Fruit fly (Drosophila melanogaster): ENCODE data around the gene for.

Gene for

dm6 chr2L:3657349-3658142 is 793 bp upstream of the for start (continued):
- TF ChIP-seq CG9876 (GFP tag; optimal IDR thresholded peaks at IDR 0.05) (peak; percentile 52), Oli (tag; optimal IDR thresholded peaks at IDR 0.05) (no peak), CG31388 (GFP tag; optimal IDR thresholded peaks at IDR 0.05) (peak; percentile 0), kay (GFP tag; optimal IDR thresholded peaks at IDR 0.05) (peak; percentile 54), H15 (GFP tag; IDR thresholded peaks at IDR 0.05) (peak; percentile 35; the same call in 1 of the 3 replicates), bsh (GFP tag; optimal IDR thresholded peaks at IDR 0.05) (peak in 1 of 2 experiments; percentile 39), HmgD (GFP tag; optimal IDR thresholded peaks at IDR 0.05) (peak; percentile 75), E2f1 (GFP tag; IDR thresholded peaks at IDR 0.05) (0 out of 2 replicates have a peak, but pooled peaks have one; percentile 19), CG6791 (GFP tag; IDR thresholded peaks at IDR 0.05; ENCODE audit: partially characterized antibody) (peak; percentile 46; the same call in 2 of the 3 replicates), pho (GFP tag; optimal IDR thresholded peaks at IDR 0.05) (peak; percentile 65), CG6854 (GFP tag; optimal IDR thresholded peaks at IDR 0.05) (no peak), CG31365 (tag; optimal IDR thresholded peaks at IDR 0.05) (peak; percentile 55), CG6175 (GFP tag; IDR thresholded peaks at IDR 0.05) (no peak), CG9727 (GFP tag; optimal IDR thresholded peaks at IDR 0.05) (peak; percentile 16), aop (GFP tag; IDR thresholded peaks at IDR 0.05) (no peak), Abd-B (GFP tag; optimal IDR thresholded peaks at IDR 0.05) (peak; percentile 53), CG10267 (tag; optimal IDR thresholded peaks at IDR 0.05) (peak; percentile 62), da (GFP tag; optimal IDR thresholded peaks at IDR 0.05) (peak; percentile 24), bab2 (GFP tag; optimal IDR thresholded peaks at IDR 0.05) (peak; percentile 66), CG7786 (GFP tag; optimal IDR thresholded peaks at IDR 0.05) (no peak), Six4 (GFP tag; optimal IDR thresholded peaks at IDR 0.05) (peak; percentile 6), YL-1 (GFP tag; optimal IDR thresholded peaks at IDR 0.05) (no peak), pnt (GFP tag; optimal IDR thresholded peaks at IDR 0.05) (peak; percentile 62), crp (GFP tag; optimal IDR thresholded peaks at IDR 0.05) (no peak), slp2 (GFP tag; optimal IDR thresholded peaks at IDR 0.05) (no peak), pum (GFP tag; optimal IDR thresholded peaks at IDR 0.05) (peak; percentile 73), Atf-2 (GFP tag; optimal IDR thresholded peaks at IDR 0.05) (no peak), Xrp1 (GFP tag; IDR thresholded peaks at IDR 0.05) (no peak; the same call in 1 of the 2 replicates), CG11247 (GFP tag; IDR thresholded peaks at IDR 0.05) (peak; percentile 66), HLH3B (GFP tag; IDR thresholded peaks at IDR 0.05) (peak; percentile 15; the same call in 1 of the 2 replicates), H2.0 (GFP tag; IDR thresholded peaks at IDR 0.05) (no peak), sr (GFP tag; IDR thresholded peaks at IDR 0.05) (no peak), dmrt11E (tag; optimal IDR thresholded peaks at IDR 0.05) (peak; percentile 45), CG3407 (GFP tag; optimal IDR thresholded peaks at IDR 0.05) (no peak), NK7.1 (GFP tag; optimal IDR thresholded peaks at IDR 0.05) (no peak), Bdp1 (GFP tag; optimal IDR thresholded peaks at IDR 0.05) (no peak), Rx (GFP tag; IDR thresholded peaks at IDR 0.05) (0 out of 2 replicates have a peak, but pooled peaks have one; percentile 23), pzg (GFP tag; optimal IDR thresholded peaks at IDR 0.05) (peak; percentile 31), CG15269 (tag; optimal IDR thresholded peaks at IDR 0.05) (no peak), CG13424 (tag; optimal IDR thresholded peaks at IDR 0.05) (peak; percentile 12), org-1 (GFP tag; optimal IDR thresholded peaks at IDR 0.05) (no peak), CG9437 (GFP tag; optimal IDR thresholded peaks at IDR 0.05) (no peak), CG15601 (tag; optimal IDR thresholded peaks at IDR 0.05) (peak; percentile 47), CG12155 (GFP tag; optimal IDR thresholded peaks at IDR 0.05) (peak; percentile 35), knrl (GFP tag; IDR thresholded peaks at IDR 0.05; ENCODE audit: partially characterized antibody) (peak; percentile 80), Dll (GFP tag; IDR thresholded peaks at IDR 0.05; ENCODE audit: partially characterized antibody) (no peak), CG13894 (tag; optimal IDR thresholded peaks at IDR 0.05) (peak; percentile 83), Usf (GFP tag; optimal IDR thresholded peaks at IDR 0.05) (no peak), CG6683 (GFP tag; optimal IDR thresholded peaks at IDR 0.05) (no peak)
